Fruit fly (Drosophila melanogaster): ENCODE data around the gene CG9389.
A peak's percentile ranks its signal among the peaks of the same experiment; 100 is the strongest.

The CG9389 gene

DNA sequence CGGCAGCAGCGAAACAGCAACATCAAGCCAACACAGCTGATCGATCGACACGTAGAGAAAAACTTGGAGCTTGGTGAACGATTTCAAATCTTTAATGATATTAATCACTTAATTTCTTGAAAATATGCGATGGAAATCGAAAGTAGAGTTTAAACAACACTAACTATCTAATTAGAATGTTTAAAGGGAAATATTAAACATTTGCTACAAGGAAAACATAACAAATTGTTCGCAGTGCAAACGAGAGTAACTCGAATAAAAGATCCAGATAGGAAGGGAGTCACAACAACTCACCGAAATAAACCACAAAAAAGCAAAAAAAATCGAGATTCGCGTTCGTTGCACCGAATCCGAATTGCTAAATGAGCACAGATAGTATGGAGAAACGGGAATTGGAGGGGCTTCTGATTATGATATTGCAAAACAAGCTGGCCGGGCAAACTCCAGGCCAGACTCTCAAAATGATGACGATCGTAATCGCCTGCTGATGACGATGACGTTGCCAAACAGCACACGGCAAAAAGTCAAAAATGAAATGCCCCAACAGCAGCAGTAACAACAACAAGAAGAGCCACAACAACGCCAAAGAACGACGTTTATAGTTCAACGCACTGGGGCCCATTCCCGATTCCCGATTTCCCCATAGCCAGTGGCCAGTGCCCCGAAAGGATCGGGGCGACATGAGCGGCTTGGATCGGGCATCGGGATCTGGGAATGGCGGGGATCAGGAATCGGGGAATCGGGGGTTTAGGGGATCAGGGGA is 16.4 kb downstream of the CG9389 start (continued):
- peak; percentile 98 for TF ChIP-seq CG9139 (GFP tag; optimal IDR thresholded peaks at IDR 0.05)
- TF ChIP-seq CG11902 (GFP tag; optimal IDR thresholded peaks at IDR 0.05) = peak; percentile 99
- peak; percentile 99 for TF ChIP-seq CG34406 (GFP tag; optimal IDR thresholded peaks at IDR 0.05)
- peak; percentile 99 for TF ChIP-seq Hr39 (GFP tag; optimal IDR thresholded peaks at IDR 0.05)
- peak; percentile 100 for TF ChIP-seq Eip78C (GFP tag)
- TF ChIP-seq topi (GFP tag; optimal IDR thresholded peaks at IDR 0.05) = peak; percentile 100
- peak; percentile 99 for TF ChIP-seq vri (GFP tag; optimal IDR thresholded peaks at IDR 0.05)
- TF ChIP-seq dac (GFP tag; optimal IDR thresholded peaks at IDR 0.05) = peak; percentile 8
- TF ChIP-seq lz (GFP tag; optimal IDR thresholded peaks at IDR 0.05) = peak; percentile 99
- TF ChIP-seq Met (GFP tag; optimal IDR thresholded peaks at IDR 0.05) = peak; percentile 99
- TF ChIP-seq CG6276 (GFP tag; optimal IDR thresholded peaks at IDR 0.05) = peak; percentile 71
- peak; percentile 99 for TF ChIP-seq CG31627 (GFP tag; optimal IDR thresholded peaks at IDR 0.05)
- TF ChIP-seq spab (GFP tag; optimal IDR thresholded peaks at IDR 0.05) = peak; percentile 99
- TF ChIP-seq eg (GFP tag; IDR thresholded peaks at IDR 0.05) = peak; percentile 82
- peak; percentile 99 for TF ChIP-seq CG3919 (GFP tag; optimal IDR thresholded peaks at IDR 0.05)
- peak; percentile 99 for TF ChIP-seq CG3032 (tag; optimal IDR thresholded peaks at IDR 0.05)
- peak; percentile 97 for TF ChIP-seq CG11762 (GFP tag; optimal IDR thresholded peaks at IDR 0.05; ENCODE audit: insufficient read depth)
- TF ChIP-seq Ets21C (GFP tag; optimal IDR thresholded peaks at IDR 0.05) = peak; percentile 98
- peak; percentile 96 for TF ChIP-seq CG1621 (tag; optimal IDR thresholded peaks at IDR 0.05)
- TF ChIP-seq Blimp-1 (GFP tag; optimal IDR thresholded peaks at IDR 0.05) = peak; percentile 97
- peak; percentile 99 for TF ChIP-seq CG6854 (GFP tag; optimal IDR thresholded peaks at IDR 0.05)
- peak; percentile 99 for TF ChIP-seq Eip93F (GFP tag; optimal IDR thresholded peaks at IDR 0.05)
- peak; percentile 88 for TF ChIP-seq CG8119 (GFP tag; IDR thresholded peaks at IDR 0.05)
- peak; percentile 98 for TF ChIP-seq CG6808 (GFP tag; optimal IDR thresholded peaks at IDR 0.05)
- TF ChIP-seq OdsH (GFP tag; optimal IDR thresholded peaks at IDR 0.05) = peak; percentile 98
- peak; percentile 99 for TF ChIP-seq cyc (GFP tag; optimal IDR thresholded peaks at IDR 0.05)
- peak; percentile 99 for TF ChIP-seq pdm3 (GFP tag; optimal IDR thresholded peaks at IDR 0.05)
- TF ChIP-seq CG4318 (GFP tag; optimal IDR thresholded peaks at IDR 0.05) = peak; percentile 65
- TF ChIP-seq fd59A (GFP tag; optimal IDR thresholded peaks at IDR 0.05) = peak; percentile 98
- TF ChIP-seq fkh (GFP tag; optimal IDR thresholded peaks at IDR 0.05) = no peak
- TF ChIP-seq Sox102F (GFP tag; optimal IDR thresholded peaks at IDR 0.05) = peak; percentile 99
- peak; percentile 98 for TF ChIP-seq Sox14 (GFP tag; optimal IDR thresholded peaks at IDR 0.05)
- peak; percentile 100 for TF ChIP-seq esn (GFP tag; optimal IDR thresholded peaks at IDR 0.05)
- TF ChIP-seq CG8632 (GFP tag; optimal IDR thresholded peaks at IDR 0.05) = peak; percentile 99
- peak; percentile 97 for TF ChIP-seq net (GFP tag; optimal IDR thresholded peaks at IDR 0.05)
- peak; percentile 98 for TF ChIP-seq Sox15 (GFP tag; optimal IDR thresholded peaks at IDR 0.05)

DNA sequence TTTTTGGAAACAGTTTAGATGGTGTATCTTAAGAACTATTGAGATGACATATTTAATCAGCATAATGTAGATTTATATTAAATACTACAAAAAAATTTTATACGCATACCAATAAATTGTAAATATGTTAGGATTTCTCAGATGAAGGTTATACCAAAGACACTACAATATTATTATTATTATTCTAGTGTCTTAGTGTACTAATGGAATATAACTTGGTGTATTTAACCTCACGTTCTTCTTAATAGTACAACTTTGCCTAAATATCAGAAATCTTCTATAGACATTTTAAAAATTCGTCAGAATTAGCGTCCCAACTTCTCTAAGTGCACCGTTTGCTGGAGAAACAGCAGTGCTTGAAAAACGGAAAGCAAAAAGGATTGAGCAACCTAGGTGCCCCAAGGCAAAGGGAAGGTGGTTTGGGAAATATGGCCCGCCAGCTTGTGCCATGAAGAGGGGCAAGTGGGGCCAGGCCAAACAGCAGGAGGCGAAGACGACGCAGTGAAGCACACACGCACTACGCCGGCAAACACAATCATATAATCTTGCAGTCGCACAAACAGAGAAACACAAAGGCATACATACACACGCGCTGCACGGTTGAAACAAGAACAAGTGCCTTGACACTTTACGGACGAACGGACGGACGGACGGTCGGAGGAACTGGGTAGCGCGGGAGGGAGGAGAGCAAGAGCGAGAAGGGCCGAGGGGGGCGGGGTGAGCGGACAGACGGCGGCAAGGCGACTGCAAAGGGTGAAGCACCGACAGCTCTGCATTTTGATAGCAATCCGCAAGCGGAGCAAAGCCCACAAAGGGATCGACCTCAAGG is 17.2 kb downstream of the CG9389 start:
- TF ChIP-seq CG8319 (GFP tag; optimal IDR thresholded peaks at IDR 0.05) = peak; percentile 31
- peak; percentile 80 for TF ChIP-seq Ets96B (tag; optimal IDR thresholded peaks at IDR 0.05)
- TF ChIP-seq CG31627 (GFP tag; optimal IDR thresholded peaks at IDR 0.05) = no peak
- TF ChIP-seq CG11902 (GFP tag; optimal IDR thresholded peaks at IDR 0.05) = peak; percentile 28
- TF ChIP-seq Gug (GFP tag; IDR thresholded peaks at IDR 0.05) = no peak
- TF ChIP-seq CG8119 (GFP tag; IDR thresholded peaks at IDR 0.05) = no peak
- TF ChIP-seq Eip75B (GFP tag; optimal IDR thresholded peaks at IDR 0.05) = peak; percentile 27
- peak; percentile 47 for TF ChIP-seq dsx (GFP tag; optimal IDR thresholded peaks at IDR 0.05; ENCODE audit: poor library complexity, severe bottlenecking)
- TF ChIP-seq salr (GFP tag; optimal IDR thresholded peaks at IDR 0.05) = peak; percentile 1 to 80
- peak; percentile 66 for TF ChIP-seq CG3919 (GFP tag; optimal IDR thresholded peaks at IDR 0.05)
- peak; percentile 36 for TF ChIP-seq CG32006 (GFP tag; optimal IDR thresholded peaks at IDR 0.05)
- TF ChIP-seq Eip93F (GFP tag; optimal IDR thresholded peaks at IDR 0.05) = no peak
- peak; percentile 40; the same call in 1 of the 3 replicates for TF ChIP-seq CG6163 (GFP tag; IDR thresholded peaks at IDR 0.05)
- no peak for TF ChIP-seq CG11762 (GFP tag; optimal IDR thresholded peaks at IDR 0.05; ENCODE audit: insufficient read depth)
- peak; percentile 51 for TF ChIP-seq cyc (GFP tag; optimal IDR thresholded peaks at IDR 0.05)
- TF ChIP-seq CG34406 (GFP tag; optimal IDR thresholded peaks at IDR 0.05) = peak; percentile 53
- TF ChIP-seq CG7368 (GFP tag; optimal IDR thresholded peaks at IDR 0.05) = no peak
- peak; percentile 47 for TF ChIP-seq OdsH (GFP tag; optimal IDR thresholded peaks at IDR 0.05)
- no peak for TF ChIP-seq CG6854 (GFP tag; optimal IDR thresholded peaks at IDR 0.05)
- TF ChIP-seq CG6808 (GFP tag; optimal IDR thresholded peaks at IDR 0.05) = peak; percentile 66
- peak; percentile 77 for TF ChIP-seq CG3032 (tag; optimal IDR thresholded peaks at IDR 0.05)
- peak; percentile 34 for TF ChIP-seq CG16779 (tag; optimal IDR thresholded peaks at IDR 0.05)
